Fruit fly (Drosophila melanogaster) whole organism, prepupa: ENCODE measurements around the gene CG13075.

Experiments used
- CG10631 ChIP-seq: fragments of 200-800 bp; sonication (Bioruptor generic); optimal IDR thresholded peaks from 2 replicates; lab custom pipeline; 2016; ENCODE audit warnings: missing biosample characterization, missing genetic modification characterization
- CG10669 ChIP-seq: fragments of 200-800 bp; sonication (Bioruptor generic); optimal IDR thresholded peaks from 3 replicates; lab custom pipeline; 2018; ENCODE audit warnings: missing biosample characterization, mild to moderate bottlenecking, missing genetic modification characterization, moderate library complexity
- CG11762 ChIP-seq: fragments of 200-800 bp; sonication (Bioruptor generic); optimal IDR thresholded peaks from 3 replicates; lab custom pipeline; 2016; ENCODE audit warnings: missing biosample characterization, missing genetic modification characterization; ENCODE audit not compliant: insufficient read depth
- CG11902 ChIP-seq: fragments of 200-800 bp; sonication (Bioruptor generic); optimal IDR thresholded peaks from 3 replicates; lab custom pipeline; 2016; ENCODE audit warnings: missing biosample characterization, missing genetic modification characterization
- CG3032 ChIP-seq: fragments of 200-800 bp; optimal IDR thresholded peaks from 2 replicates; lab custom pipeline; 2019; ENCODE audit warnings: missing biosample characterization, mild to moderate bottlenecking, missing genetic modification characterization, moderate library complexity
- CG31627 ChIP-seq: fragments of 200-800 bp; sonication (Bioruptor generic); optimal IDR thresholded peaks from 3 replicates; lab custom pipeline; 2016; ENCODE audit warnings: missing biosample characterization, missing genetic modification characterization
- CG3919 ChIP-seq: fragments of 200-800 bp; sonication (Bioruptor generic); optimal IDR thresholded peaks from 3 replicates; lab custom pipeline; 2016; ENCODE audit warnings: missing biosample characterization, missing genetic modification characterization
- CG4318 ChIP-seq: fragments of 200-800 bp; sonication (Bioruptor generic); optimal IDR thresholded peaks from 3 replicates; lab custom pipeline; 2017; ENCODE audit warnings: missing biosample characterization, mild to moderate bottlenecking, missing genetic modification characterization
- CG6163 ChIP-seq: fragments of 200-800 bp; sonication (Bioruptor generic); IDR thresholded peaks from 3 replicates; pipeline ENCODE4 v1.3.6; 2022; ENCODE audit warnings: missing biosample characterization, missing genetic modification characterization
- CG6854 ChIP-seq: fragments of 200-800 bp; sonication (Bioruptor generic); optimal IDR thresholded peaks from 2 replicates; lab custom pipeline; 2017; ENCODE audit warnings: missing biosample characterization, mild to moderate bottlenecking, missing genetic modification characterization
- CG7368 ChIP-seq: fragments of 200-800 bp; sonication (Bioruptor generic); optimal IDR thresholded peaks from 3 replicates; lab custom pipeline; 2016; ENCODE audit warnings: missing biosample characterization, missing genetic modification characterization
- CG8119 ChIP-seq: fragments of 200-800 bp; sonication (Bioruptor generic); IDR thresholded peaks from 3 replicates; pipeline ENCODE4 v1.3.6; 2022; ENCODE audit warnings: missing biosample characterization, missing genetic modification characterization
- CG8319 ChIP-seq: fragments of 200-800 bp; sonication (Bioruptor generic); optimal IDR thresholded peaks from 3 replicates; lab custom pipeline; 2016; ENCODE audit warnings: missing biosample characterization, missing genetic modification characterization
- CG8632 ChIP-seq: fragments of 200-800 bp; sonication (Bioruptor generic); optimal IDR thresholded peaks from 3 replicates; lab custom pipeline; 2016; ENCODE audit warnings: missing biosample characterization, missing genetic modification characterization
- CG9139 ChIP-seq: fragments of 200-800 bp; sonication (Bioruptor generic); optimal IDR thresholded peaks from 3 replicates; lab custom pipeline; 2017; ENCODE audit warnings: missing biosample characterization, mild to moderate bottlenecking, missing genetic modification characterization
- Eip75B ChIP-seq: fragments of 200-800 bp; sonication (Bioruptor generic); optimal IDR thresholded peaks from 3 replicates; lab custom pipeline; 2016; ENCODE audit warnings: missing biosample characterization, missing genetic modification characterization
- Eip78C ChIP-seq: fragments of 200-800 bp; sonication (Bioruptor generic); peaks from one replicate; lab custom pipeline; 2016; ENCODE audit warnings: missing biosample characterization, missing genetic modification characterization
- Ets21C ChIP-seq: fragments of 200-800 bp; sonication (Bioruptor generic); optimal IDR thresholded peaks from 3 replicates; lab custom pipeline; 2016; ENCODE audit warnings: missing biosample characterization, missing genetic modification characterization
- Ets96B ChIP-seq: fragments of 200-800 bp; optimal IDR thresholded peaks from 2 replicates; lab custom pipeline; 2019; ENCODE audit warnings: missing biosample characterization, mild to moderate bottlenecking, missing genetic modification characterization, moderate library complexity
- Hr38 ChIP-seq: sonication (Bioruptor generic); optimal IDR thresholded peaks from 2 replicates; lab custom pipeline; 2016; ENCODE audit warnings: missing biosample characterization, missing genetic modification characterization
- Hr39 ChIP-seq: fragments of 200-800 bp; sonication (Bioruptor generic); optimal IDR thresholded peaks from 2 replicates; lab custom pipeline; 2016; ENCODE audit warnings: missing biosample characterization, missing genetic modification characterization
- Hr4 ChIP-seq: fragments of 200-800 bp; sonication (Bioruptor generic); optimal IDR thresholded peaks from 3 replicates; lab custom pipeline; 2016; ENCODE audit warnings: missing biosample characterization, missing genetic modification characterization
- Met ChIP-seq: fragments of 200-800 bp; sonication (Bioruptor generic); optimal IDR thresholded peaks from 3 replicates; lab custom pipeline; 2016; ENCODE audit warnings: missing biosample characterization, missing genetic modification characterization
- OdsH ChIP-seq: fragments of 200-800 bp; sonication (Bioruptor generic); optimal IDR thresholded peaks from 3 replicates; lab custom pipeline; 2016; ENCODE audit warnings: missing biosample characterization, missing genetic modification characterization
- Sox14 ChIP-seq: fragments of 200-800 bp; sonication (Bioruptor generic); optimal IDR thresholded peaks from 3 replicates; lab custom pipeline; 2016; ENCODE audit warnings: missing biosample characterization, missing genetic modification characterization
- Sox15 ChIP-seq: fragments of 200-800 bp; sonication (Bioruptor generic); optimal IDR thresholded peaks from 3 replicates; lab custom pipeline; 2016; ENCODE audit warnings: missing biosample characterization, missing genetic modification characterization
- achi ChIP-seq: fragments of 200-800 bp; sonication (Bioruptor generic); optimal IDR thresholded peaks from 3 replicates; lab custom pipeline; 2016; ENCODE audit warnings: missing biosample characterization, missing genetic modification characterization
- acj6 ChIP-seq: fragments of 200-800 bp; sonication (Bioruptor generic); optimal IDR thresholded peaks from 3 replicates; lab custom pipeline; 2016; ENCODE audit warnings: missing biosample characterization, missing genetic modification characterization
- cyc ChIP-seq: fragments of 200-800 bp; sonication (Bioruptor generic); optimal IDR thresholded peaks from 3 replicates; lab custom pipeline; 2016; ENCODE audit warnings: missing biosample characterization, missing genetic modification characterization
- dsx ChIP-seq: fragments of 200-800 bp; optimal IDR thresholded peaks from 3 replicates; lab custom pipeline; 2019; ENCODE audit warnings: missing biosample characterization, mild to moderate bottlenecking, missing genetic modification characterization, moderate library complexity; ENCODE audit not compliant: poor library complexity, severe bottlenecking
- eg ChIP-seq: fragments of 200-800 bp; sonication (Bioruptor generic); IDR thresholded peaks from 3 replicates; pipeline ENCODE4 v1.3.6; 2022; ENCODE audit warnings: missing biosample characterization, missing genetic modification characterization
- fd85E ChIP-seq: fragments of 200-800 bp; sonication (Bioruptor generic); optimal IDR thresholded peaks from 3 replicates; lab custom pipeline; 2016; ENCODE audit warnings: missing biosample characterization, missing genetic modification characterization
- fkh ChIP-seq: fragments of 200-800 bp; sonication (Bioruptor generic); optimal IDR thresholded peaks from 3 replicates; lab custom pipeline; 2017; ENCODE audit warnings: missing biosample characterization, mild to moderate bottlenecking, missing genetic modification characterization, moderate library complexity
- lz ChIP-seq: fragments of 200-800 bp; sonication (Bioruptor generic); optimal IDR thresholded peaks from 3 replicates; lab custom pipeline; 2016; ENCODE audit warnings: missing biosample characterization, missing genetic modification characterization
- net ChIP-seq: fragments of 200-800 bp; sonication (Bioruptor generic); optimal IDR thresholded peaks from 3 replicates; lab custom pipeline; 2016; ENCODE audit warnings: missing biosample characterization, missing genetic modification characterization
- pdm3 ChIP-seq: fragments of 200-800 bp; sonication (Bioruptor generic); optimal IDR thresholded peaks from 3 replicates; lab custom pipeline; 2016; ENCODE audit warnings: missing biosample characterization, missing genetic modification characterization
- salr ChIP-seq, 2 experiments: fragments of 200-800 bp; sonication (Bioruptor generic); optimal IDR thresholded peaks; 3 replicates each; lab custom pipeline; 2016 to 2018; ENCODE audit warnings: missing biosample characterization in 2 of 2, missing genetic modification characterization in 2 of 2, mild to moderate bottlenecking in 1 of 2
- ss ChIP-seq, 2 experiments: fragments of 200-800 bp; sonication (Bioruptor generic); optimal IDR thresholded peaks; 2 replicates in 1 of 2; 3 replicates in 1 of 2; lab custom pipeline; 2017 to 2018; ENCODE audit warnings: mild to moderate bottlenecking in 2 of 2, missing biosample characterization in 2 of 2, missing genetic modification characterization in 2 of 2, moderate library complexity in 1 of 2
- svp ChIP-seq: fragments of 200-800 bp; sonication (Bioruptor generic); peaks from one replicate; lab custom pipeline; 2016; ENCODE audit warnings: missing biosample characterization, missing genetic modification characterization
- topi ChIP-seq: fragments of 200-800 bp; sonication (Bioruptor generic); optimal IDR thresholded peaks from 3 replicates; lab custom pipeline; 2016; ENCODE audit warnings: missing biosample characterization, missing genetic modification characterization
- vri ChIP-seq: fragments of 200-800 bp; sonication (Bioruptor generic); optimal IDR thresholded peaks from 3 replicates; lab custom pipeline; 2016; ENCODE audit warnings: missing biosample characterization, mild to moderate bottlenecking, missing genetic modification characterization

The CG13075 gene

DNA sequence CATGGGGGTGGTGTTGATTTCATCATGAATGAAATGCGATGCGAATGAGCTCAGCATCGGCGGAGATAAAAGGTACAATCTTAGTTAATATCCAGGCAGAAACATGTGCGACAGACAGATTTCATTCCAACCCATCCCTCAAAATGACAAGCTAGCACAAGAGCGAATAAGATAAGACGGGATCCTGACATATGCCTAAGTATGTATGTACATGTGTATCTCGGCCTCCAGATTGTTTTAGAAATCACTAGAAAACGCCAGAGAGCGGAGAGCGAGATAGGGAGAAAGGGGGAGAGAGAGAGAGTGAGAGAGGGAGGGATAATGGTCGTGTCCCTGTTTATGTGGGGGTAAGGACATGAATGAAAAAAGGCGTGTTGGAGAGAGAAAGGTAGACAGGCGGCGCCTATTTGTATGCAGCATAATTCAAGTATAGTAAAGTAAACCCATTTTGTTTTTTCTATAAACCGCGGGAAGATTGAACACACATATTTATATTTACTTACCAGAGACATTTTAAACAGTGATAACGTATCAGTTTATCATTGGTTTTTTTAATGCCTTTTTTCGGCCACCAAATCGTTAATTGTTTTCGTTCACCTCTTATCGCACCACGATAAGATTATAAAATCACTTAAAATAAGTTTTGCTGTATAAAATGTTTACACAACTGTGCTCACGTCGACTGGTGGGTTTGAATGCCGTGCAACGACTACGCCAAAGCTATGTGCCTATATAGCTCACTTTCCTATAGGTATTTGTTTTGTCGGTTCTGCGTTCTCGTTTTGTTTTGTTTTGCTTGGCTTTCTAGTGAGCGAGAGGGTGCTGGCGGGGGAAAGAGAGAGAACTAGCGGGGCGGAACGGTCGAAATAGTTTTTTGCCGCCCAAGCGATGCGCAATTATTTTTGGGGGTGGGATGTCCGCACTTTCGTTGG is 33.6 kb upstream of the CG13075 start (continued):
- no peak for TF ChIP-seq CG4318
- peak; percentile 52 for TF ChIP-seq CG6854 (GFP tag; lab: Kevin White, UChicago)
- TF ChIP-seq Sox15 (GFP tag; lab: Kevin White, UChicago), result no peak
- no peak for TF ChIP-seq CG9139 (GFP tag; lab: Kevin White, UChicago)
- no peak for TF ChIP-seq CG7368 (GFP tag; lab: Kevin White, UChicago)
- TF ChIP-seq CG31627 (GFP tag; lab: Kevin White, UChicago), result no peak
- no peak for TF ChIP-seq CG10631 (GFP tag; lab: Kevin White, UChicago)
- TF ChIP-seq CG11762 (GFP tag; lab: Kevin White, UChicago), result no peak
- TF ChIP-seq CG11902 (GFP tag; lab: Kevin White, UChicago), result no peak
- peak; percentile 86 for TF ChIP-seq vri (GFP tag; lab: Kevin White, UChicago)
- TF ChIP-seq topi (GFP tag; lab: Kevin White, UChicago), result no peak
- no peak for TF ChIP-seq acj6
- no peak for TF ChIP-seq Ets21C (GFP tag; lab: Kevin White, UChicago)
- peak; percentile 50 for TF ChIP-seq CG6163 (GFP tag; lab: Robert Waterston, UW)
- no peak for TF ChIP-seq Ets96B
- peak; percentile 8 for TF ChIP-seq pdm3 (GFP tag; lab: Kevin White, UChicago)
- no peak for TF ChIP-seq CG3919
- TF ChIP-seq CG8319 (GFP tag; lab: Kevin White, UChicago), result no peak
- TF ChIP-seq, all 60 proteins: peak for 20

DNA sequence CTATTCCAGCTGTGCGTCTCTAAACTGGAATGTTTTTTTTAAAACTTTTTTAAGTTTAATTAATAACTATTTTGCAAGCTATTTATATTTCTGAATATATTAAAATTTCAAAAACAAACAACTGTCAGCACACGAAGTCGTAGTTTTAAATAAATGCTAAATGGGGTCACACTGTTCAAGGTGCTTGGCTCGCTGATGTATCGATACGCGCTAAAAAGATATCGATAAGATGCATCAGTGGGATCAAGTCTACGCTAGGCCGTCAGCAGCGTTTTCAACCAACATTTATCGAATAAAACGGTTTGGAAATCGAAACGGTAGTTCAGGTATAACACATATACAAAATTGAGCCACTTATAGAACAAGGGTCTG is 32.9 kb upstream of the CG13075 start, which contains the start of gene Diap1:
Gene Diap1 (minus strand): TSS at position 148 of the 372 bp plus-strand sequence.
- TF ChIP-seq CG8119 (GFP tag; lab: Robert Waterston, UW), result no peak
- TF ChIP-seq achi (GFP tag; lab: Kevin White, UChicago), result peak; percentile 5

DNA sequence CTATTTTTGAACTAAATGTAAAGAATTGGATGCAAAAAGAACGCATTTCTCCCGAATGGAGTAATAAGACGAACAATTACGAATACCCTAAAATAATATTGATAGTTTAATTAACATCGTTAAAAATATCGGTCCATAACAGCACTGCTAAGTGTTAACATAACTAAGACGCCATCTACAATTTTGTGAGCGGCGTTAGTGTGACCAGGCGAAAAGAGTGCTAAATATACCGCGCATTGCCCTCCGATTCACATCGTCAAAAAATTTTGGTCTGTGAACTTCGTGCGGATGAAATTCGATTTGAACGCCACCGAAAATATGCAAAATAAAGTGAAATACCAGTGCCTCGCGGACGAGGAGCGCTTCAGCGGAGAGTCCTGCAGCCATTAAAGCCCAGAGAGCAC is 32.1 kb upstream of the CG13075 start, which contains the start of gene Mbs:
Gene Mbs (plus strand): TSS at position 241 of the 404 bp plus-strand sequence.
- TF ChIP-seq Eip78C (GFP tag; lab: Kevin White, UChicago) (peak; percentile 66), Met (GFP tag; lab: Kevin White, UChicago) (peak; percentile 30), Hr39 (GFP tag; lab: Kevin White, UChicago) (peak; percentile 11), lz (peak; percentile 1), eg (GFP tag; lab: Robert Waterston, UW) (peak; percentile 41; the same call in 1 of the 3 replicates), net (GFP tag; lab: Kevin White, UChicago) (no peak), acj6 (no peak), OdsH (GFP tag; lab: Kevin White, UChicago) (no peak), pdm3 (GFP tag; lab: Kevin White, UChicago) (no peak), CG11902 (GFP tag; lab: Kevin White, UChicago) (no peak), CG3919 (no peak), CG6163 (GFP tag; lab: Robert Waterston, UW) (no peak), ss (GFP tag; optimal IDR thresholded peaks at IDR 0.05; lab: Kevin White, UChicago) (no peak), cyc (GFP tag; lab: Kevin White, UChicago) (peak; percentile 9), CG8119 (GFP tag; lab: Robert Waterston, UW) (peak; percentile 14; the same call in 1 of the 3 replicates), CG31627 (GFP tag; lab: Kevin White, UChicago) (peak; percentile 4), svp (GFP tag; lab: Kevin White, UChicago) (peak; percentile 68)

DNA sequence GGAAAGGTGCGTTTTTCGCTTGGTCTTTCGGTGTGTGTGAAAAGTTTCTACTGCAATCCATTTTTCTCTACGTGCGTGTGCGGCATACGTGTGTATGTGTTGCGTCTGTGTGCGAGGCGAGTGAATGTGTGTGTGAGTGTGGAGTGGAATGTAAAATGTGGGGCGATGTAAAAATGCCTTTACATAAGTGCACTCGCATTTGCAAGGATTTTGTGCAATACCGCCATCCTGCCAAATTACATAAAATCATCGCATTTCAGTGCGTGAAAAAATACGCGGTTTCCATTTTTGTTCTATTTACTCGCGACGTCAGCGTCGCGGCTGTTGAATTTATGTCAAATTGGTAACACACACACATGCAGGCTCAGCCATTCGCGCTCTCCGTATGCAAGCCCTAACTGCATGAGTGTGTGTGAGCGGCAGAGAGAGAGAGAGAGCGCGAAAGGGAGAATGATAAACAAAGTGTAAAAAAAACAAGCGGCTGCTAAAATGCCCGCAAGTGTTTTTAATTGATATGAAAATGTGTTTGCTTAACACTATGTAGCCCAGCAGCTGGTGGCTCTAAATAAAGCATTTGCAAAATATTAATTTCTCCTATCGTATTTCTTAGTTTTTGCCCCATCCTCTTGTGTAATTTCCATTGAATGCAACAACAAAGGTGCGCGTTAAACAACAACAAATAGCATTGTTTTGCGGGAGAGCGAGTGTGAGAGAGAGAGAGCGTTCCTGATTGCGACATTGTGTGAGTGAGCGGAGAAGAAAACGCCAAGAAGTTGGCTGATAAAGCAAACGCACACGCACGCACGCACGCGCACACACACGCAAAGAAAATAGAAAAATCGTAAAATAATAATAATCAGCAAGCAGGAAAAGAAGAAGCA is 31.4 kb upstream of the CG13075 start:
- TF ChIP-seq CG7368 (GFP tag; lab: Kevin White, UChicago) (no peak), Hr38 (GFP tag; lab: Kevin White, UChicago) (no peak), CG3032 (no peak), salr (GFP tag; optimal IDR thresholded peaks at IDR 0.05; lab: Kevin White, UChicago) (peak in 1 of 2 experiments; percentile 56), CG6854 (GFP tag; lab: Kevin White, UChicago) (no peak), Sox14 (GFP tag; lab: Kevin White, UChicago) (peak; percentile 48), fkh (GFP tag; lab: Kevin White, UChicago) (peak; percentile 91), CG8632 (GFP tag; lab: Kevin White, UChicago) (no peak), net (GFP tag; lab: Kevin White, UChicago) (no peak), CG11902 (GFP tag; lab: Kevin White, UChicago) (no peak), Hr4 (GFP tag; lab: Kevin White, UChicago) (no peak), Eip78C (GFP tag; lab: Kevin White, UChicago) (peak; percentile 28), dsx (peak; percentile 62), fd85E (GFP tag; lab: Kevin White, UChicago) (peak; percentile 18), CG6163 (GFP tag; lab: Robert Waterston, UW) (peak; percentile 60; the same call in 2 of the 3 replicates), Eip75B (GFP tag; lab: Kevin White, UChicago) (no peak), achi (GFP tag; lab: Kevin White, UChicago) (no peak), CG10669 (no peak)
